Worm (Caenorhabditis elegans): ENCODE results near the gene svh-2.

Gene svh-2

ce11 chrX:6518537-6518936 is 34.5 kb upstream of the svh-2 start, which contains the start of gene ets-4 (continued):
- TF ChIP-seq nhr-25 (tag; optimal IDR thresholded peaks at IDR 0.05; ENCODE audit: borderline replicate concordance, insufficient read depth) (no peak), jun-1 (tag; optimal IDR thresholded peaks at IDR 0.05) (no peak), duxl-1 (tag; optimal IDR thresholded peaks at IDR 0.05; ENCODE audit: poor library complexity) (peak; percentile 2), ces-1 (GFP tag; optimal IDR thresholded peaks at IDR 0.05) (no peak), lin-29 (GFP tag; IDR thresholded peaks at IDR 0.05) (no peak), F44E2.7 (GFP tag; IDR thresholded peaks at IDR 0.05) (no peak), pha-4 (GFP tag; IDR thresholded peaks at IDR 0.05) (peak; percentile 11; the same call in 1 of the 2 replicates), pha-4 (tag; optimal IDR thresholded peaks at IDR 0.05) (no peak), lin-15B (tag; optimal IDR thresholded peaks at IDR 0.05) (no peak), nhr-48 (tag; optimal IDR thresholded peaks at IDR 0.05) (peak; percentile 57), saeg-2 (GFP tag; IDR thresholded peaks at IDR 0.05) (0 out of 2 replicates have a peak, but pooled peaks have one; percentile 55), unc-130 (GFP tag; optimal IDR thresholded peaks at IDR 0.05) (no peak), ceh-62 (tag; optimal IDR thresholded peaks at IDR 0.05) (no peak), ztf-11 (tag; optimal IDR thresholded peaks at IDR 0.05) (no peak), daf-8 (GFP tag; IDR thresholded peaks at IDR 0.05) (no peak), mdl-1 (tag; optimal IDR thresholded peaks at IDR 0.05) (peak in 1 of 2 experiments; percentile 33), snpc-1.2 (GFP tag; IDR thresholded peaks at IDR 0.05) (no peak), ceh-44 (GFP tag; IDR thresholded peaks at IDR 0.05) (no peak), zfp-3 (GFP tag; conservative IDR thresholded peaks at IDR 0.05) (no peak), lsy-2 (tag; optimal IDR thresholded peaks at IDR 0.05) (peak in 1 of 2 experiments; percentile 26), zip-11 (GFP tag; IDR thresholded peaks at IDR 0.05) (no peak), R02D3.7 (tag; optimal IDR thresholded peaks at IDR 0.05) (no peak), mxl-3 (GFP tag; optimal IDR thresholded peaks at IDR 0.05) (peak; percentile 19), cey-2 (tag; optimal IDR thresholded peaks at IDR 0.05; ENCODE audit: borderline replicate concordance, insufficient read depth) (no peak), sdz-12 (GFP tag; optimal IDR thresholded peaks at IDR 0.05) (no peak), snpc-4 (tag; optimal IDR thresholded peaks at IDR 0.05) (no peak), skn-1 (tag; optimal IDR thresholded peaks at IDR 0.05) (no peak), mdt-29 (GFP tag; IDR thresholded peaks at IDR 0.05) (peak; percentile 54; the same call in 1 of the 2 replicates), hlh-11 (tag; optimal IDR thresholded peaks at IDR 0.05) (peak; percentile 94), ztf-7 (tag; optimal IDR thresholded peaks at IDR 0.05) (no peak), F49E8.2 (tag; optimal IDR thresholded peaks at IDR 0.05; ENCODE audit: borderline replicate concordance) (no peak), php-3 (GFP tag; IDR thresholded peaks at IDR 0.05) (peak; percentile 98), dpl-1 (GFP tag; optimal IDR thresholded peaks at IDR 0.05) (no peak), daf-19 (GFP tag; conservative IDR thresholded peaks at IDR 0.05) (no peak), ceh-28 (tag; optimal IDR thresholded peaks at IDR 0.05) (no peak), nhr-41 (GFP tag; IDR thresholded peaks at IDR 0.05) (no peak), ZK337.2 (GFP tag; IDR thresholded peaks at IDR 0.05) (no peak), pqm-1 (tag; optimal IDR thresholded peaks at IDR 0.05) (peak; percentile 90), Y105C5A.15 (GFP tag; IDR thresholded peaks at IDR 0.05) (no peak), lin-38 (GFP tag; IDR thresholded peaks at IDR 0.05) (no peak), spr-1 (tag; optimal IDR thresholded peaks at IDR 0.05) (no peak), T26A8.4 (GFP tag; IDR thresholded peaks at IDR 0.05) (0 out of 2 replicates have a peak, but pooled peaks have one; percentile 31), lin-13 (GFP tag; optimal IDR thresholded peaks at IDR 0.05) (peak; percentile 9), lin-1 (GFP tag; IDR thresholded peaks at IDR 0.05) (0 out of 2 replicates have a peak, but pooled peaks have one; percentile 47), attf-4 (tag; optimal IDR thresholded peaks at IDR 0.05) (no peak), nhr-10 (tag; optimal IDR thresholded peaks at IDR 0.05) (no peak), lin-39 (tag; optimal IDR thresholded peaks at IDR 0.05) (no peak), F37D6.2 (tag; optimal IDR thresholded peaks at IDR 0.05) (no peak), nhr-237 (tag; optimal IDR thresholded peaks at IDR 0.05) (no peak), mes-2 (tag; optimal IDR thresholded peaks at IDR 0.05; ENCODE audit: poor library complexity, severe bottlenecking) (peak; percentile 52), nhr-11 (tag; optimal IDR thresholded peaks at IDR 0.05) (no peak), hmg-1.1 (GFP tag; IDR thresholded peaks at IDR 0.05) (no peak)
